Fruit fly (Drosophila melanogaster) whole organism, wandering third instar larva: ENCODE results near the gene Ufd1.

ENCODE experiments used
- GATAd ChIP-seq: sonication (Bioruptor generic); optimal IDR thresholded peaks from 2 replicates; lab custom pipeline; 2016; ENCODE audit warnings: missing biosample characterization, missing genetic modification characterization
- Hr78 ChIP-seq: fragments of >200 bp; optimal IDR thresholded peaks from 2 replicates; lab custom pipeline; 2017; ENCODE audit warnings: missing biosample characterization, missing genetic modification characterization
- Jra ChIP-seq: sonication (Bioruptor generic); optimal IDR thresholded peaks from 2 replicates; lab custom pipeline; 2016; ENCODE audit warnings: missing biosample characterization, missing genetic modification characterization
- Myc ChIP-seq: fragments of >200 bp; optimal IDR thresholded peaks from 2 replicates; lab custom pipeline; 2017
- N ChIP-seq: fragments of >200 bp; optimal IDR thresholded peaks from 2 replicates; lab custom pipeline; 2018; ENCODE audit warnings: missing biosample characterization, missing external identifiers, missing genetic modification characterization
- dmrt93B ChIP-seq: fragments of 200-800 bp; sonication (Bioruptor generic); optimal IDR thresholded peaks from 2 replicates; lab custom pipeline; 2018; ENCODE audit warnings: missing biosample characterization, mild to moderate bottlenecking, missing genetic modification characterization
- lola ChIP-seq: fragments of >200 bp; optimal IDR thresholded peaks from 2 replicates; lab custom pipeline; 2017; ENCODE audit warnings: missing biosample characterization, missing genetic modification characterization

- no peak for TF ChIP-seq N (GFP tag; lab: Kevin White, UChicago)
- TF ChIP-seq lola (GFP tag; lab: Kevin White, UChicago), result no peak
- no peak for TF ChIP-seq Myc (lab: Kevin White, UChicago)
- no peak for TF ChIP-seq dmrt93B (GFP tag; lab: Kevin White, UChicago)
- no peak for TF ChIP-seq Hr78 (GFP tag; lab: Kevin White, UChicago)
- TF ChIP-seq Jra (GFP tag; lab: Kevin White, UChicago), result no peak
- no peak for TF ChIP-seq GATAd (GFP tag; lab: Kevin White, UChicago)
Observed at dm6 chr3L:11155380-11155779, 32.4 kb upstream of the Ufd1 start.
